Worm (Caenorhabditis elegans): Measurements from ENCODE around the gene ZK632.10.

The ZK632.10 gene

DNA sequence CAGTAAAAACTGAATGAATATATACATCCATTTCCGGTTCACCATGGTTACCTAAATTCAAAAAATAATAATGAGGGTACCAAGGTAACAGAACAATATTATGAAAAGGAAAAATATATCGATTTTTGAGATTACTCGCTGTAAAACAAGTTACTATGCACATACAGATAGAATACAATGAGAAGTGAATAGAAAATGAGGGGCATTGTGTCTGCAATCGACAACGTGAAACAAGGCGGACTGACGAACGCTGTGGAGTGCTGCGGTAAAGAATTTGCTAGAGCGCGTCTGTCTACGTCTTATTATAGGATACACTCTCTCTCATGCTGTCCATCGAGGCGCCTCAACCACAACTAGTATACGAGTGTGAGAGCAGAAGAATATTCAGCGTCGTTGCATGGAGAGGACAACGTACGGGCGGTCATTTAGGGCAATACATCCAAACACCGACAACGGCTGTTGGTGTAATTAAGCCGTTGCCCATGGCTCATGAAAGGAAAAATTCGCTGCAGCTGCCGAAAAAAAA lies 10.4 kb downstream of the ZK632.10 start, which contains the start of gene cnx-1:
Gene cnx-1 (minus strand): TSS at position 51 of the 526 bp plus-strand sequence.
- TF ChIP-seq Y53G8AR.9 (GFP tag; conservative IDR thresholded peaks at IDR 0.05), result 0 out of 2 replicates have a peak, but pooled peaks have one; percentile 15
- no peak for TF ChIP-seq Y56A3A.18 (GFP tag; IDR thresholded peaks at IDR 0.05)
- no peak for TF ChIP-seq nhr-90 (tag; optimal IDR thresholded peaks at IDR 0.05)
- TF ChIP-seq nhr-80 (tag; optimal IDR thresholded peaks at IDR 0.05), result peak; percentile 2
- TF ChIP-seq rcor-1 (GFP tag; IDR thresholded peaks at IDR 0.05), result 0 out of 2 replicates have a peak, but pooled peaks have one; percentile 35
- peak; percentile 8; the same call in 1 of the 2 replicates for TF ChIP-seq dox-1 (GFP tag; IDR thresholded peaks at IDR 0.05)
- TF ChIP-seq hmg-1.2 (GFP tag; IDR thresholded peaks at IDR 0.05), result peak; percentile 37; the same call in 1 of the 2 replicates
- peak; percentile 42; the same call in 1 of the 2 replicates for TF ChIP-seq pbrm-1 (GFP tag; IDR thresholded peaks at IDR 0.05)
- no peak for TF ChIP-seq cebp-1 (GFP tag; IDR thresholded peaks at IDR 0.05)
- TF ChIP-seq cebp-1 (tag; optimal IDR thresholded peaks at IDR 0.05), result peak; percentile 25

ce11 chrIII:9813146-9813545 lies 14.4 kb downstream of the ZK632.10 start, which contains the start of gene ZK632.14:
ZK632.14 (plus strand) TSS chrIII:9813446.
- no peak for TF ChIP-seq ekl-4 (GFP tag; IDR thresholded peaks at IDR 0.05)
- TF ChIP-seq B0035.1 (tag; optimal IDR thresholded peaks at IDR 0.05), result no peak
- TF ChIP-seq nhr-179 (tag; optimal IDR thresholded peaks at IDR 0.05), result no peak

ce11 chrIII:9808179-9808578 lies 19.3 kb downstream of the ZK632.10 start, which contains the start of gene gtap-2:
gtap-2 (plus strand) TSS chrIII:9808544.
- TF ChIP-seq ceh-100 (GFP tag; IDR thresholded peaks at IDR 0.05) (peak; percentile 85), mel-28 (tag; optimal IDR thresholded peaks at IDR 0.05; ENCODE audit: borderline replicate concordance) (no peak), ZK185.1 (tag; optimal IDR thresholded peaks at IDR 0.05; ENCODE audit: poor library complexity, severe bottlenecking) (peak; percentile 7)

DNA sequence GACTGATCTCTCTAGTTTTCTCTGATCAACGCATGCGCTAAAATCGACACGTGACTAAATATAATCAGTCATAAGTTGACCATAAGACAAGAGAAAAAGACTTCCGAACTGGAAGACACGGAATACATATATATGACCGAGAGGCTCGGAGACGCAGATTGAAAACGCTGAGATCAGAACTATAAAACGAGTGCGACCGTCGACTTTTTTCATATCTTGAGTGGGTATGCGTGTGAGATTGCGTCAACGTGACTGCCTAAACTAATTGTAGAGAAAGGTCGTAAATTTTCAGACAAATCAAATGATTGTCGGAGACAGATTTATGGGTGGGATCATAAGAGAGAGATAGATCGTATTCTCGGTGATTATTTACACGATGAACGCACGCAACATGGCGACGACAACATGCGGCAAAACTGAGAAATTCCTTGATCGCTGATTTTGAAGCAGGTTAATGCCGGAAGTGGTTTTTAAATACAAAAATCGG lies 19.9 kb downstream of the ZK632.10 start:
- TF ChIP-seq snpc-1.3 (tag; optimal IDR thresholded peaks at IDR 0.05; ENCODE audit: insufficient read depth) (no peak), F37B4.10 (GFP tag; IDR thresholded peaks at IDR 0.05) (no peak), tbp1 (GFP tag; optimal IDR thresholded peaks at IDR 0.05) (no peak), nhr-80 (tag; optimal IDR thresholded peaks at IDR 0.05) (peak; percentile 51), ztf-26 (tag; optimal IDR thresholded peaks at IDR 0.05) (peak; percentile 26), rpc-1 (optimal IDR thresholded peaks at IDR 0.05) (no peak), rpc-1 (tag; optimal IDR thresholded peaks at IDR 0.05) (no peak), B0261.1 (tag; optimal IDR thresholded peaks at IDR 0.05) (no peak), sptf-2 (GFP tag; optimal IDR thresholded peaks at IDR 0.05) (no peak), ama-1 (optimal IDR thresholded peaks at IDR 0.05) (peak; percentile 21), ama-1 (GFP tag; optimal IDR thresholded peaks at IDR 0.05) (no peak), Y53G8AR.9 (GFP tag; conservative IDR thresholded peaks at IDR 0.05) (0 out of 2 replicates have a peak, but pooled peaks have one; percentile 15), snpc-1.1 (tag; optimal IDR thresholded peaks at IDR 0.05; ENCODE audit: insufficient read depth) (no peak), ztf-25 (GFP tag; IDR thresholded peaks at IDR 0.05) (no peak), F57A8.1 (GFP tag; optimal IDR thresholded peaks at IDR 0.05) (no peak), nfya-2 (GFP tag; IDR thresholded peaks at IDR 0.05) (no peak), mcd-1 (GFP tag; IDR thresholded peaks at IDR 0.05) (no peak), attf-5 (GFP tag; optimal IDR thresholded peaks at IDR 0.05) (peak; percentile 47), Y79H2A.3 (GFP tag; conservative IDR thresholded peaks at IDR 0.05) (no peak), pbrm-1 (GFP tag; IDR thresholded peaks at IDR 0.05) (no peak), cebp-1 (GFP tag; IDR thresholded peaks at IDR 0.05) (no peak), cebp-1 (tag; optimal IDR thresholded peaks at IDR 0.05) (peak; percentile 4)

All from whole organism, young adult.